Fruit fly (Drosophila melanogaster): ENCODE measurements around the gene CG10077.

The CG10077 gene

DNA sequence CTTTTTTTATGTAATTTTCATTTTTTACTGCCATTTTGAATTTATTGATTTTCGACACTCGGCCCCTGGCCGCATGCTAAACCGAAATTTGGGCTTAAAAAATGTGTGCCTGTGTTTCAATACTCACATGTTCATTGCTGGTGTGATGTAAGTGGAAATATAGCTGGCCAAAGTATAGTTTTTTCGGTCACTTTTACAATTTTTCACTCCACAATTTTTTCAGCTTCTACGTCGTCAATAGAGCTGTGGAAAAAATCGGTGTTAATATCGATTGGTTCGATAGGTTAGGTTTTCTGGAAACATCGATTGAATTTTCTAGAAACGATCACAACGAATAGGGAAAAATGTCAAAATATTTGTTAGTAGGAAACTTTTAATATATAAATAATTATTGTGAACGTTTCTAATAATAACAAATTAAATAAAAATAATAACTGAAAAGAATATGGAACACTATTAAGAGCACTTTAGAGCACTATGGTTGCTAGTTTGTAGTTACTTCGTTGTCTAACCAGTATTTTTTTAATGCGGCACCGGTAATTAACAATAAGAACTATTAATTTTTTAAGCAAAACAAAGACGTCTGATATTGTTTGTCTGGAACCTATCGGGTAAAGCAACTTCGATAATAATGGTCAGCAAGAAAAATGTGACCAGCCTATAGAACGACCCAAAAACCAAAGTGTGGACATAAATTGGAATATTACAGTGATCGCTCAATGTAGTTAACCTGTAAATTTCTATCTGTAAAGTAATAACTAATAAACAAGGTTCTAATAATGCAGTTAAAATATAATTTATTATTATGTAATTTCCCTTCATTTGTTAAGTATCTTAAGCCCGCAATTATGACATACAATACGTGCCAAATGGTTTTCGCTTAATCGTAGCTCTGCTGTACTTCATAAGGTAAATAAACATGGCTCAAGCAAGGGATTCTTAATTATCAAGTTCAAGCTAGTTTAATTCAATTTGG lies at the start of gene CG10077, which contains the start of gene CG9948 (continued):
- TF ChIP-seq emc (GFP tag; optimal IDR thresholded peaks at IDR 0.05) (no peak), Meics (GFP tag; optimal IDR thresholded peaks at IDR 0.05) (peak; percentile 90), nerfin-1 (tag; optimal IDR thresholded peaks at IDR 0.05) (peak; percentile 85), gsb-n (tag; optimal IDR thresholded peaks at IDR 0.05) (peak; percentile 85), Ravus (GFP tag; IDR thresholded peaks at IDR 0.05) (peak; percentile 80), kay (GFP tag; optimal IDR thresholded peaks at IDR 0.05) (peak; percentile 47), Sin3A (optimal IDR thresholded peaks at IDR 0.05) (no peak), pnt (GFP tag; optimal IDR thresholded peaks at IDR 0.05) (peak; percentile 36), nmo (GFP tag; optimal IDR thresholded peaks at IDR 0.05) (peak; percentile 91), gro (GFP tag; optimal IDR thresholded peaks at IDR 0.05) (peak; percentile 31), D19A (tag; optimal IDR thresholded peaks at IDR 0.05) (peak; percentile 86), usp (GFP tag; optimal IDR thresholded peaks at IDR 0.05) (no peak), Neu2 (GFP tag; optimal IDR thresholded peaks at IDR 0.05; ENCODE audit: borderline replicate concordance) (no peak), trem (tag; optimal IDR thresholded peaks at IDR 0.05) (peak; percentile 92), schlank (tag; optimal IDR thresholded peaks at IDR 0.05) (peak; percentile 56), Opbp (GFP tag; IDR thresholded peaks at IDR 0.05; ENCODE audit: partially characterized antibody) (peak; percentile 71; the same call in 2 of the 3 replicates), Hr51 (GFP tag; optimal IDR thresholded peaks at IDR 0.05) (peak; percentile 55 to 90), insv (GFP tag; optimal IDR thresholded peaks at IDR 0.05) (peak in 1 of 2 experiments; percentile 62), Atf6 (GFP tag; IDR thresholded peaks at IDR 0.05) (peak; percentile 93), CG10462 (GFP tag; optimal IDR thresholded peaks at IDR 0.05) (peak; percentile 77), psq (GFP tag; optimal IDR thresholded peaks at IDR 0.05) (peak; percentile 8), ci (GFP tag; IDR thresholded peaks at IDR 0.05) (peak; percentile 96), CG12219 (GFP tag; optimal IDR thresholded peaks at IDR 0.05) (peak; percentile 87), CG15073 (GFP tag; optimal IDR thresholded peaks at IDR 0.05) (no peak), zf30C (GFP tag; optimal IDR thresholded peaks at IDR 0.05) (no peak), MESR4 (GFP tag; optimal IDR thresholded peaks at IDR 0.05) (peak; percentile 92), CkIIα-i1 (GFP tag; IDR thresholded peaks at IDR 0.05) (no peak; the same call in 1 of the 2 replicates), CG12236 (GFP tag; optimal IDR thresholded peaks at IDR 0.05) (peak; percentile 33), gcm2 (GFP tag; optimal IDR thresholded peaks at IDR 0.05) (peak; percentile 4), Mrtf (GFP tag; IDR thresholded peaks at IDR 0.05) (peak; percentile 88), lbe (GFP tag; optimal IDR thresholded peaks at IDR 0.05) (peak; percentile 89), sc (optimal IDR thresholded peaks at IDR 0.05) (no peak), sc (GFP tag; optimal IDR thresholded peaks at IDR 0.05) (peak; percentile 74), jing (GFP tag; optimal IDR thresholded peaks at IDR 0.05) (peak; percentile 64), Stat92E (GFP tag; optimal IDR thresholded peaks at IDR 0.05) (peak in 1 of 3 experiments; percentile 76), CG9727 (GFP tag; optimal IDR thresholded peaks at IDR 0.05) (peak; percentile 85), CG17912 (GFP tag; optimal IDR thresholded peaks at IDR 0.05) (peak; percentile 81), hth (optimal IDR thresholded peaks at IDR 0.05) (no peak), tio (GFP tag; optimal IDR thresholded peaks at IDR 0.05) (no peak), z (GFP tag; IDR thresholded peaks at IDR 0.05) (no peak), CG15479 (GFP tag; optimal IDR thresholded peaks at IDR 0.05) (no peak), CG8359 (GFP tag; optimal IDR thresholded peaks at IDR 0.05; ENCODE audit: borderline replicate concordance) (peak; percentile 65), fru (optimal IDR thresholded peaks at IDR 0.05) (no peak), CG11723 (GFP tag; optimal IDR thresholded peaks at IDR 0.05) (peak; percentile 69), CG10267 (tag; optimal IDR thresholded peaks at IDR 0.05) (peak; percentile 81), pan (optimal IDR thresholded peaks at IDR 0.05) (no peak), pan (GFP tag; optimal IDR thresholded peaks at IDR 0.05 in 1 of 2, IDR thresholded peaks at IDR 0.05 in 1 of 2) (peak in 1 of 2 experiments; percentile 94), CG8924 (tag; optimal IDR thresholded peaks at IDR 0.05) (peak; percentile 90), Mad (GFP tag; optimal IDR thresholded peaks at IDR 0.05) (peak; percentile 56)

All from whole organism, embryonic.